Fruit fly (Drosophila melanogaster) whole organism, embryonic: ENCODE results near the gene BckdhA.

Experiments
- B-H1 ChIP-seq: fragments of 200-800 bp; sonication (Bioruptor generic); IDR thresholded peaks from 3 replicates; pipeline ENCODE4 v1.3.6; 2022; ENCODE audit warnings: missing biosample characterization, missing genetic modification characterization
- CG11247 ChIP-seq: fragments of 200-800 bp; sonication (Bioruptor generic); IDR thresholded peaks from 2 replicates; pipeline ENCODE4 v1.3.6; 2022; ENCODE audit warnings: missing biosample characterization, missing genetic modification characterization
- CG11504 ChIP-seq: fragments of 200-800 bp; sonication (Bioruptor generic); optimal IDR thresholded peaks from 3 replicates; lab custom pipeline; 2019; ENCODE audit warnings: missing biosample characterization, mild to moderate bottlenecking, missing genetic modification characterization, moderate library complexity
- CG12104 ChIP-seq: fragments of 200-800 bp; sonication (Bioruptor generic); optimal IDR thresholded peaks from 3 replicates; lab custom pipeline; 2016; ENCODE audit warnings: missing biosample characterization, missing genetic modification characterization
- CG12391 ChIP-seq: fragments of 200-800 bp; sonication (Bioruptor generic); optimal IDR thresholded peaks from 3 replicates; lab custom pipeline; 2018; ENCODE audit warnings: missing biosample characterization, mild to moderate bottlenecking, missing genetic modification characterization, moderate library complexity
- CG14667 ChIP-seq: fragments of 200-800 bp; sonication (Bioruptor generic); IDR thresholded peaks from 2 replicates; pipeline ENCODE4 v1.3.6; 2022; ENCODE audit warnings: missing biosample characterization, missing genetic modification characterization
- CG15073 ChIP-seq: fragments of 200-800 bp; sonication (Bioruptor generic); optimal IDR thresholded peaks from 2 replicates; lab custom pipeline; 2016; ENCODE audit warnings: missing biosample characterization, missing genetic modification characterization
- CG18599 ChIP-seq: fragments of 200-800 bp; sonication (Bioruptor generic); optimal IDR thresholded peaks from 3 replicates; lab custom pipeline; 2017; ENCODE audit warnings: missing biosample characterization, missing genetic modification characterization, mild to moderate bottlenecking, moderate library complexity, missing genetic modification reagents
- CG2875 ChIP-seq: fragments of 200-800 bp; sonication (Bioruptor generic); optimal IDR thresholded peaks from 2 replicates; lab custom pipeline; 2017; ENCODE audit warnings: missing biosample characterization, mild to moderate bottlenecking, missing genetic modification characterization, missing genetic modification reagents
- CG2889 ChIP-seq: fragments of 200-800 bp; sonication (Bioruptor generic); IDR thresholded peaks from 3 replicates; pipeline ENCODE4 v1.3.6; 2022; ENCODE audit warnings: missing biosample characterization, missing genetic modification characterization
- CG31224 ChIP-seq: fragments of 200-800 bp; sonication (Bioruptor generic); IDR thresholded peaks from 2 replicates; pipeline ENCODE4 v1.3.6; 2022; ENCODE audit warnings: missing biosample characterization, missing genetic modification characterization
- CG32767 ChIP-seq: fragments of 200-800 bp; sonication (Bioruptor generic); IDR thresholded peaks from 2 replicates; pipeline ENCODE4 v1.3.6; 2022; ENCODE audit warnings: missing biosample characterization, missing genetic modification characterization
- CG3838 ChIP-seq: fragments of 200-800 bp; sonication (Bioruptor generic); optimal IDR thresholded peaks from 3 replicates; lab custom pipeline; 2016; ENCODE audit warnings: missing biosample characterization, missing genetic modification characterization
- CG3847 ChIP-seq: fragments of 200-800 bp; sonication (Bioruptor generic); IDR thresholded peaks from 2 replicates; pipeline ENCODE4 v1.3.6; 2022; ENCODE audit warnings: missing biosample characterization, missing genetic modification characterization
- CG5245 ChIP-seq: fragments of 200-800 bp; sonication (Bioruptor generic); optimal IDR thresholded peaks from 3 replicates; lab custom pipeline; 2016; ENCODE audit warnings: missing biosample characterization, missing genetic modification characterization
- CG6791 ChIP-seq: fragments of 200-800 bp; sonication (Bioruptor generic); IDR thresholded peaks from 3 replicates; pipeline ENCODE4 v1.3.6; 2022; ENCODE audit warnings: missing biosample characterization, missing genetic modification characterization; ENCODE audit not compliant: partially characterized antibody
- CG7786 ChIP-seq: fragments of 200-800 bp; sonication (Bioruptor generic); optimal IDR thresholded peaks from 2 replicates; lab custom pipeline; 2016; ENCODE audit warnings: missing biosample characterization, missing genetic modification characterization
- CG8924 ChIP-seq: fragments of 200-800 bp; optimal IDR thresholded peaks from 3 replicates; lab custom pipeline; 2019; ENCODE audit warnings: missing biosample characterization, mild to moderate bottlenecking, missing genetic modification characterization, moderate library complexity
- Camta ChIP-seq: fragments of 200-800 bp; sonication (Bioruptor generic); optimal IDR thresholded peaks from 2 replicates; lab custom pipeline; 2016; ENCODE audit warnings: missing biosample characterization, missing genetic modification characterization
- Deaf1 ChIP-seq: fragments of 200-800 bp; optimal IDR thresholded peaks from 3 replicates; lab custom pipeline; 2019; ENCODE audit warnings: missing biosample characterization, mild to moderate bottlenecking, missing genetic modification characterization, moderate library complexity
- Fer1 ChIP-seq: fragments of 200-800 bp; sonication (Bioruptor generic); optimal IDR thresholded peaks from 2 replicates; lab custom pipeline; 2017; ENCODE audit warnings: missing biosample characterization, mild to moderate bottlenecking, missing genetic modification characterization
- HLH4C ChIP-seq: fragments of 200-800 bp; sonication (Bioruptor generic); IDR thresholded peaks from 3 replicates; pipeline ENCODE4 v1.3.6; 2022; ENCODE audit warnings: missing biosample characterization, missing genetic modification characterization; ENCODE audit not compliant: partially characterized antibody
- Hey ChIP-seq: fragments of 200-800 bp; sonication (Bioruptor generic); optimal IDR thresholded peaks from 3 replicates; lab custom pipeline; 2018; ENCODE audit warnings: missing biosample characterization, mild to moderate bottlenecking, missing genetic modification characterization
- MESR4 ChIP-seq: fragments of 200-800 bp; sonication (Bioruptor generic); optimal IDR thresholded peaks from 2 replicates; lab custom pipeline; 2018; ENCODE audit warnings: missing biosample characterization, mild to moderate bottlenecking, missing genetic modification characterization, moderate library complexity
- Ravus ChIP-seq: fragments of 200-800 bp; sonication (Bioruptor generic); IDR thresholded peaks from 2 replicates; pipeline ENCODE4 v1.3.6; 2022; ENCODE audit warnings: missing biosample characterization, missing genetic modification characterization
- Rx ChIP-seq: fragments of 200-800 bp; sonication (Bioruptor generic); IDR thresholded peaks from 2 replicates; pipeline ENCODE4 v1.3.6; 2022; ENCODE audit warnings: missing biosample characterization, missing genetic modification characterization
- TFAM ChIP-seq: fragments of 200-800 bp; sonication (Bioruptor generic); optimal IDR thresholded peaks from 2 replicates; lab custom pipeline; 2017; ENCODE audit warnings: missing biosample characterization, missing genetic modification characterization, inconsistent platforms
- Tbp ChIP-seq: fragments of >200 bp; optimal IDR thresholded peaks from 2 replicates; lab custom pipeline; 2018; ENCODE audit warnings: missing biosample characterization, missing genetic modification characterization
- YL-1 ChIP-seq: fragments of 200-800 bp; sonication (Bioruptor generic); optimal IDR thresholded peaks from 3 replicates; lab custom pipeline; 2017; ENCODE audit warnings: missing biosample characterization, mild to moderate bottlenecking, missing genetic modification characterization
- amos ChIP-seq: fragments of 200-800 bp; sonication (Bioruptor generic); IDR thresholded peaks from 2 replicates; pipeline ENCODE4 v1.3.6; 2022; ENCODE audit warnings: missing biosample characterization, missing genetic modification characterization; ENCODE audit not compliant: partially characterized antibody
- ase ChIP-seq: fragments of 200-800 bp; sonication (Bioruptor generic); IDR thresholded peaks from 3 replicates; pipeline ENCODE4 v1.3.6; 2022; ENCODE audit warnings: missing biosample characterization, missing genetic modification characterization
- az2 ChIP-seq: fragments of 200-800 bp; sonication (Bioruptor generic); optimal IDR thresholded peaks from 3 replicates; lab custom pipeline; 2016; ENCODE audit warnings: missing biosample characterization, missing genetic modification characterization
- bsh ChIP-seq, 2 experiments: fragments of 200-800 bp; sonication (Bioruptor generic); optimal IDR thresholded peaks; 2 replicates each; lab custom pipeline; 2017 to 2018; ENCODE audit warnings: mild to moderate bottlenecking in 2 of 2, missing biosample characterization in 2 of 2, missing genetic modification characterization in 2 of 2, moderate library complexity in 1 of 2
- btn ChIP-seq: fragments of 200-800 bp; sonication (Bioruptor generic); optimal IDR thresholded peaks from 2 replicates; lab custom pipeline; 2016; ENCODE audit warnings: missing biosample characterization, missing genetic modification characterization
- crp ChIP-seq, 2 experiments: fragments of 200-800 bp; sonication (Bioruptor generic); optimal IDR thresholded peaks; 2 replicates in 1 of 2; 3 replicates in 1 of 2; lab custom pipeline; 2017; ENCODE audit warnings: missing biosample characterization in 2 of 2, missing genetic modification characterization in 2 of 2, mild to moderate bottlenecking in 1 of 2, moderate library complexity in 1 of 2
- gem ChIP-seq: fragments of 200-800 bp; sonication (Bioruptor generic); optimal IDR thresholded peaks from 2 replicates; lab custom pipeline; 2019; ENCODE audit warnings: missing biosample characterization, mild to moderate bottlenecking, missing genetic modification characterization, moderate library complexity
- gro ChIP-seq: fragments of 200-800 bp; sonication (Bioruptor generic); optimal IDR thresholded peaks from 2 replicates; lab custom pipeline; 2016; ENCODE audit warnings: missing biosample characterization, missing genetic modification characterization
- knrl ChIP-seq: fragments of 200-800 bp; sonication (Bioruptor generic); IDR thresholded peaks from 3 replicates; pipeline ENCODE4 v1.3.6; 2022; ENCODE audit warnings: missing biosample characterization, missing genetic modification characterization; ENCODE audit not compliant: partially characterized antibody
- odd ChIP-seq: fragments of 200-800 bp; sonication (Bioruptor generic); optimal IDR thresholded peaks from 2 replicates; lab custom pipeline; 2017; ENCODE audit warnings: missing biosample characterization, mild to moderate bottlenecking, missing genetic modification characterization
- org-1 ChIP-seq: fragments of 200-800 bp; sonication (Bioruptor generic); optimal IDR thresholded peaks from 2 replicates; lab custom pipeline; 2017; ENCODE audit warnings: missing biosample characterization, missing genetic modification characterization
- pb ChIP-seq: fragments of 200-800 bp; sonication (Bioruptor generic); optimal IDR thresholded peaks from 3 replicates; lab custom pipeline; 2016; ENCODE audit warnings: missing biosample characterization, missing genetic modification characterization
- phol ChIP-seq: fragments of 200-800 bp; sonication (Bioruptor generic); optimal IDR thresholded peaks from 3 replicates; lab custom pipeline; 2018; ENCODE audit warnings: missing biosample characterization, mild to moderate bottlenecking, missing genetic modification characterization, moderate library complexity
- pros ChIP-seq: fragments of 200-800 bp; sonication (Bioruptor generic); optimal IDR thresholded peaks from 3 replicates; lab custom pipeline; 2019; ENCODE audit warnings: missing biosample characterization, mild to moderate bottlenecking, missing genetic modification characterization, moderate library complexity
- repo ChIP-seq: fragments of 200-800 bp; sonication (Bioruptor generic); optimal IDR thresholded peaks from 2 replicates; lab custom pipeline; 2016; ENCODE audit warnings: missing biosample characterization, missing genetic modification characterization
- scrt ChIP-seq: fragments of 200-800 bp; sonication (Bioruptor generic); optimal IDR thresholded peaks from 2 replicates; lab custom pipeline; 2018; ENCODE audit warnings: missing biosample characterization, mild to moderate bottlenecking, missing genetic modification characterization, moderate library complexity
- slou ChIP-seq: fragments of 200-800 bp; sonication (Bioruptor generic); optimal IDR thresholded peaks from 3 replicates; lab custom pipeline; 2016; ENCODE audit warnings: missing biosample characterization, missing genetic modification characterization
- stwl ChIP-seq: fragments of 200-800 bp; sonication (Bioruptor generic); optimal IDR thresholded peaks from 3 replicates; lab custom pipeline; 2018; ENCODE audit warnings: missing biosample characterization, mild to moderate bottlenecking, missing genetic modification characterization, moderate library complexity
- z ChIP-seq: fragments of 200-800 bp; sonication (Bioruptor generic); IDR thresholded peaks from 3 replicates; pipeline ENCODE4 v1.3.6; 2022; ENCODE audit warnings: missing biosample characterization, missing genetic modification characterization
- zfh1 ChIP-seq: fragments of 200-800 bp; sonication (Bioruptor generic); IDR thresholded peaks from 3 replicates; pipeline ENCODE4 v1.3.6; 2022; ENCODE audit warnings: missing biosample characterization, missing genetic modification characterization

BckdhA gene

dm6 chr3R:9563240-9563992 is 7.8 kb downstream of the BckdhA start, which contains the start of the genes CG9393 and Vps45 (continued):
- no peak for TF ChIP-seq repo
- peak; percentile 53 for TF ChIP-seq stwl (tag; lab: Kevin White, UChicago)
- no peak for TF ChIP-seq Hey (tag; lab: Kevin White, UChicago)
- no peak for TF ChIP-seq zfh1 (GFP tag; lab: Robert Waterston, UW)
- TF ChIP-seq pb (GFP tag; lab: Kevin White, UChicago): no peak
- no peak for TF ChIP-seq slou (GFP tag; lab: Kevin White, UChicago)
- no peak; the same call in 1 of the 2 replicates for TF ChIP-seq Ravus (GFP tag; lab: Robert Waterston, UW)
- no peak for TF ChIP-seq scrt
- peak; percentile 76 for TF ChIP-seq phol
- peak; percentile 91 for TF ChIP-seq CG6791 (GFP tag; lab: Robert Waterston, UW)
- TF ChIP-seq CG15073 (GFP tag; lab: Kevin White, UChicago): no peak
- TF ChIP-seq ase (GFP tag; lab: Robert Waterston, UW): no peak
- TF ChIP-seq CG12104 (GFP tag; lab: Kevin White, UChicago): peak; percentile 27
- TF ChIP-seq CG31224 (GFP tag; lab: Robert Waterston, UW): no peak
- TF ChIP-seq bsh (GFP tag; optimal IDR thresholded peaks at IDR 0.05; lab: Kevin White, UChicago): peak in 1 of 2 experiments; percentile 57
- peak; percentile 34 for TF ChIP-seq MESR4 (GFP tag; lab: Kevin White, UChicago)
- TF ChIP-seq YL-1 (GFP tag; lab: Kevin White, UChicago): peak; percentile 68
- peak; percentile 48 for TF ChIP-seq az2 (GFP tag; lab: Kevin White, UChicago)
- no peak for TF ChIP-seq gem (tag; lab: Kevin White, UChicago)
- TF ChIP-seq z (GFP tag; lab: Robert Waterston, UW): no peak
- no peak for TF ChIP-seq CG3838 (GFP tag; lab: Kevin White, UChicago)
- peak; percentile 94 for TF ChIP-seq amos
- TF ChIP-seq Deaf1 (tag; lab: Kevin White, UChicago): no peak
- no peak for TF ChIP-seq CG32767 (GFP tag; lab: Robert Waterston, UW)
- peak; percentile 68 for TF ChIP-seq CG8924 (tag; lab: Kevin White, UChicago)
- no peak for TF ChIP-seq pros (GFP tag; lab: Kevin White, UChicago)
- TF ChIP-seq CG18599: no peak
- TF ChIP-seq knrl: peak; percentile 95
- TF ChIP-seq CG2889: 0 out of 3 replicates have a peak, but pooled peaks have one; percentile 4
- no peak for TF ChIP-seq org-1 (GFP tag; lab: Kevin White, UChicago)
- TF ChIP-seq CG12391 (tag; lab: Kevin White, UChicago): peak; percentile 80
- TF ChIP-seq B-H1 (GFP tag; lab: Robert Waterston, UW): 0 out of 3 replicates have a peak, but pooled peaks have one; percentile 14
- peak; percentile 56 for TF ChIP-seq gro
- peak; percentile 28 to 82 for TF ChIP-seq crp (GFP tag; optimal IDR thresholded peaks at IDR 0.05; lab: Kevin White, UChicago)
- peak; percentile 70 for TF ChIP-seq CG3847 (GFP tag; lab: Robert Waterston, UW)
- TF ChIP-seq CG7786 (GFP tag; lab: Kevin White, UChicago): peak; percentile 57
- TF ChIP-seq CG5245 (GFP tag; lab: Kevin White, UChicago): peak; percentile 10
- peak; percentile 54 for TF ChIP-seq Camta (GFP tag; lab: Kevin White, UChicago)
- peak; percentile 18 for TF ChIP-seq Tbp
- TF ChIP-seq Rx: 0 out of 2 replicates have a peak, but pooled peaks have one; percentile 23
- TF ChIP-seq CG11247: no peak
- TF ChIP-seq odd (GFP tag; lab: Kevin White, UChicago): no peak
- TF ChIP-seq TFAM (GFP tag; lab: Kevin White, UChicago): no peak
- no peak for TF ChIP-seq btn (GFP tag; lab: Kevin White, UChicago)
- TF ChIP-seq Fer1 (GFP tag; lab: Kevin White, UChicago): peak; percentile 59
- no peak; the same call in 1 of the 2 replicates for TF ChIP-seq CG14667 (GFP tag; lab: Robert Waterston, UW)
- TF ChIP-seq HLH4C: peak; percentile 94
- TF ChIP-seq CG11504 (tag; lab: Kevin White, UChicago): no peak
- no peak for TF ChIP-seq CG2875 (GFP tag; lab: Kevin White, UChicago)
